Worm (Caenorhabditis elegans) whole organism, L3 larva: Measurements from ENCODE around the gene F17C11.22.
A peak's percentile ranks its signal among the peaks of the same experiment; 100 is the strongest.

Experiments
- R02D3.7 ChIP-seq: fragments of 150-350 bp; optimal IDR thresholded peaks from 2 replicates; lab custom pipeline; 2014; ENCODE audit warnings: missing biosample characterization, missing genetic modification characterization
- ZK546.5 ChIP-seq: sonication (generic microtip); optimal IDR thresholded peaks from 2 replicates; lab custom pipeline; 2017; ENCODE audit warnings: missing biosample characterization, missing genetic modification characterization
- aly-2 ChIP-seq: fragments of 150-350 bp; optimal IDR thresholded peaks from 2 replicates; lab custom pipeline; 2014; ENCODE audit warnings: missing biosample characterization, missing genetic modification characterization
- ama-1 ChIP-seq: fragments of 150-350 bp; optimal IDR thresholded peaks from 2 replicates; lab custom pipeline; 2018
- ceh-16 ChIP-seq: sonication (generic microtip); optimal IDR thresholded peaks from 2 replicates; lab custom pipeline; 2017; ENCODE audit warnings: missing biosample characterization, missing genetic modification characterization
- ceh-28 ChIP-seq: fragments of 150-350 bp; optimal IDR thresholded peaks from 2 replicates; lab custom pipeline; 2014; ENCODE audit warnings: missing biosample characterization, missing genetic modification reagents, missing genetic modification characterization
- ceh-82 ChIP-seq: fragments of 150-350 bp; optimal IDR thresholded peaks from 2 replicates; lab custom pipeline; 2014; ENCODE audit warnings: missing biosample characterization, missing genetic modification characterization
- ceh-9 ChIP-seq: sonication (generic microtip); optimal IDR thresholded peaks from 2 replicates; lab custom pipeline; 2018; ENCODE audit warnings: missing biosample characterization, missing genetic modification characterization
- daf-12 ChIP-seq: fragments of 150-350 bp; optimal IDR thresholded peaks from 2 replicates; lab custom pipeline; 2014; ENCODE audit warnings: missing biosample characterization, missing genetic modification reagents, missing genetic modification characterization
- egl-27 ChIP-seq: sonication (generic microtip); optimal IDR thresholded peaks from 4 replicates; lab custom pipeline; 2017; ENCODE audit warnings: missing biosample characterization, missing genetic modification reagents, missing genetic modification characterization
- egl-5 ChIP-seq: fragments of 150-350 bp; optimal IDR thresholded peaks from 2 replicates; lab custom pipeline; 2017; ENCODE audit warnings: missing biosample characterization, missing genetic modification reagents, missing genetic modification characterization, inconsistent platforms
- elt-1 ChIP-seq: fragments of 150-350 bp; optimal IDR thresholded peaks from 2 replicates; lab custom pipeline; 2014; ENCODE audit warnings: missing biosample characterization, missing genetic modification characterization
- elt-2 ChIP-seq: sonication (generic microtip); optimal IDR thresholded peaks from 2 replicates; lab custom pipeline; 2016; ENCODE audit warnings: missing genetic modification reagents, mild to moderate bottlenecking, missing genetic modification characterization, missing compliant biosample characterization
- elt-3 ChIP-seq, 3 experiments: fragments of 150-350 bp in 1 of 3; sonication (generic microtip) in 2 of 3; optimal IDR thresholded peaks; 2 replicates in 2 of 3; 4 replicates in 1 of 3; lab custom pipeline; 2014 to 2017; ENCODE audit warnings: missing biosample characterization in 3 of 3, missing genetic modification characterization in 3 of 3
- eor-1 ChIP-seq, 2 experiments: fragments of 150-350 bp; optimal IDR thresholded peaks; 2 replicates each; lab custom pipeline; 2014 to 2018; ENCODE audit warnings: missing biosample characterization in 2 of 2, missing genetic modification characterization in 2 of 2
- fkh-10 ChIP-seq: sonication (generic microtip); optimal IDR thresholded peaks from 2 replicates; lab custom pipeline; 2017; ENCODE audit warnings: missing biosample characterization, missing genetic modification reagents, missing genetic modification characterization
- fkh-2 ChIP-seq: fragments of 150-350 bp; optimal IDR thresholded peaks from 2 replicates; lab custom pipeline; 2014; ENCODE audit warnings: missing biosample characterization, missing genetic modification reagents, missing genetic modification characterization
- fos-1 ChIP-seq: fragments of 150-350 bp; optimal IDR thresholded peaks from 2 replicates; lab custom pipeline; 2014; ENCODE audit warnings: missing biosample characterization, missing genetic modification characterization
- hmg-11 ChIP-seq: sonication (generic microtip); optimal IDR thresholded peaks from 2 replicates; lab custom pipeline; 2016; ENCODE audit warnings: missing genetic modification characterization, missing compliant biosample characterization
- jun-1 ChIP-seq: fragments of 150-350 bp; optimal IDR thresholded peaks from 2 replicates; lab custom pipeline; 2014; ENCODE audit warnings: missing biosample characterization, missing genetic modification reagents, missing genetic modification characterization
- lin-15B ChIP-seq: fragments of 150-350 bp; optimal IDR thresholded peaks from 2 replicates; lab custom pipeline; 2014; ENCODE audit warnings: missing biosample characterization, missing genetic modification characterization
- lin-39 ChIP-seq: fragments of 150-350 bp; optimal IDR thresholded peaks from 2 replicates; lab custom pipeline; 2018; ENCODE audit warnings: missing biosample characterization, missing genetic modification reagents, missing genetic modification characterization
- lsy-12 ChIP-seq: sonication (generic microtip); optimal IDR thresholded peaks from 2 replicates; lab custom pipeline; 2016; ENCODE audit warnings: mild to moderate bottlenecking, missing genetic modification characterization, missing compliant biosample characterization
- mdl-1 ChIP-seq: fragments of 150-350 bp; optimal IDR thresholded peaks from 2 replicates; lab custom pipeline; 2014; ENCODE audit warnings: missing biosample characterization, missing genetic modification characterization
- mml-1 ChIP-seq: fragments of 150-350 bp; sonication (generic microtip); optimal IDR thresholded peaks from 3 replicates; lab custom pipeline; 2014; ENCODE audit warnings: missing biosample characterization, missing genetic modification characterization
- nfya-1 ChIP-seq: sonication (generic microtip); optimal IDR thresholded peaks from 2 replicates; lab custom pipeline; 2017; ENCODE audit warnings: missing genetic modification characterization, mild to moderate bottlenecking, missing compliant biosample characterization, antibody characterized with exemption, moderate library complexity; ENCODE audit not compliant: insufficient read depth
- nhr-11 ChIP-seq: fragments of 150-350 bp; optimal IDR thresholded peaks from 2 replicates; lab custom pipeline; 2014; ENCODE audit warnings: missing biosample characterization, missing genetic modification characterization
- nhr-12 ChIP-seq: fragments of 150-350 bp; optimal IDR thresholded peaks from 2 replicates; lab custom pipeline; 2014; ENCODE audit warnings: missing biosample characterization, missing genetic modification characterization
- nhr-23 ChIP-seq: fragments of 150-350 bp; optimal IDR thresholded peaks from 2 replicates; lab custom pipeline; 2014; ENCODE audit warnings: missing biosample characterization, missing genetic modification reagents, missing genetic modification characterization
- nhr-237 ChIP-seq: fragments of 150-350 bp; optimal IDR thresholded peaks from 2 replicates; lab custom pipeline; 2014; ENCODE audit warnings: missing biosample characterization, missing genetic modification characterization
- nhr-25 ChIP-seq: sonication (generic microtip); optimal IDR thresholded peaks from 2 replicates; lab custom pipeline; 2017; ENCODE audit warnings: missing biosample characterization, missing genetic modification characterization
- nhr-28 ChIP-seq: fragments of 150-350 bp; optimal IDR thresholded peaks from 2 replicates; lab custom pipeline; 2014; ENCODE audit warnings: missing biosample characterization, missing genetic modification characterization
- nhr-43 ChIP-seq: sonication (generic microtip); optimal IDR thresholded peaks from 2 replicates; lab custom pipeline; 2016; ENCODE audit warnings: mild to moderate bottlenecking, missing genetic modification characterization, missing compliant biosample characterization; ENCODE audit not compliant: poor library complexity, severe bottlenecking
- nhr-67 ChIP-seq: fragments of 150-350 bp; optimal IDR thresholded peaks from 2 replicates; lab custom pipeline; 2014; ENCODE audit warnings: missing biosample characterization, missing genetic modification characterization
- nhr-76 ChIP-seq: fragments of 150-350 bp; sonication (generic microtip); optimal IDR thresholded peaks from 5 replicates; lab custom pipeline; 2014; ENCODE audit warnings: missing biosample characterization, missing genetic modification characterization
- nhr-77 ChIP-seq: fragments of 150-350 bp; optimal IDR thresholded peaks from 2 replicates; lab custom pipeline; 2014; ENCODE audit warnings: missing biosample characterization, missing genetic modification characterization
- pha-4 ChIP-seq: fragments of 150-350 bp; optimal IDR thresholded peaks from 2 replicates; lab custom pipeline; 2014; ENCODE audit warnings: missing biosample characterization, missing genetic modification reagents, missing genetic modification characterization
- pqm-1 ChIP-seq: fragments of 150-350 bp; optimal IDR thresholded peaks from 2 replicates; lab custom pipeline; 2017; ENCODE audit warnings: missing biosample characterization, missing genetic modification characterization, inconsistent platforms
- sea-2 ChIP-seq: fragments of 150-350 bp; sonication (generic microtip); optimal IDR thresholded peaks from 4 replicates; lab custom pipeline; 2014; ENCODE audit warnings: missing biosample characterization, missing genetic modification reagents, missing genetic modification characterization
- skn-1 ChIP-seq: fragments of 150-350 bp; optimal IDR thresholded peaks from 2 replicates; lab custom pipeline; 2014; ENCODE audit warnings: missing biosample characterization, missing genetic modification characterization
- snpc-4 ChIP-seq: fragments of 150-350 bp; optimal IDR thresholded peaks from 2 replicates; lab custom pipeline; 2014; ENCODE audit warnings: missing biosample characterization, missing genetic modification characterization
- tbx-2 ChIP-seq: sonication (generic microtip); optimal IDR thresholded peaks from 2 replicates; lab custom pipeline; 2016; ENCODE audit warnings: mild to moderate bottlenecking, missing genetic modification characterization, missing compliant biosample characterization
- unc-39 ChIP-seq: sonication (generic microtip); optimal IDR thresholded peaks from 4 replicates; lab custom pipeline; 2017; ENCODE audit warnings: missing biosample characterization, missing genetic modification characterization
- unc-62 ChIP-seq: fragments of 150-350 bp; sonication (generic microtip); optimal IDR thresholded peaks from 4 replicates; lab custom pipeline; 2014; ENCODE audit warnings: missing biosample characterization, missing genetic modification reagents, missing genetic modification characterization
- zag-1 ChIP-seq: fragments of 150-350 bp; optimal IDR thresholded peaks from 2 replicates; lab custom pipeline; 2014; ENCODE audit warnings: missing biosample characterization, missing genetic modification characterization
- ztf-11 ChIP-seq: fragments of 150-350 bp; optimal IDR thresholded peaks from 2 replicates; lab custom pipeline; 2014; ENCODE audit warnings: missing biosample characterization, missing genetic modification characterization
- ztf-4 ChIP-seq: fragments of 150-350 bp; optimal IDR thresholded peaks from 2 replicates; lab custom pipeline; 2014; ENCODE audit warnings: missing biosample characterization, missing genetic modification characterization

F17C11.22 gene

DNA sequence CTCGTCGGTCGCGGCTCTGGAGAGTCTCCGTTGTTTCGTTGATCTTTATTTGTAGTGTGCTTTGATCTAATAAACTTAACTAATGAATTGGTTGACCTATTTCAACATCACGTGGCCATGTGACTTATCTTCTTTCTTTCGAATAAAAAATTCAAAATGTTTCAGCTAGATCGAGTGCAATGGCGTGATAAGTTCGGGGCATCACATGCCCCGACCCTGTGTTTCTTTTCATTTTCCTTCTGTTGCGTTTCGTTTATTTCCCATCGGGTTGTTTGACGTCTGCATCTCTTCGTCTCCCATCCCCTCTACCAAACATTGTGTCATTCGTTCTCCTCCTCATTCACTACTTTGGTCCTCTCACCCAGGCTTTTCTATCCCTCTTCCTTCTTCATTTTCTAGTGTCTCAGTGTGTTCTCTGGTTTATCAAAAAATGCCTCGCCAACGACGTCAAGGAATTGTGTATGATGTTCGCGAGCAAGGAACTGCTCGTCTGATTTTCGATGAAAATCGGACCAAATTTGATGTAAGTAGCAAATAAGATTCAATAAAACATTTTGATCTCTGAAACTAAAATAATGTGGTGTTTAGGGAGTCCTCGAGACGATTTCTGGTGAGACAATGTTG, 18.2 kb downstream of the F17C11.22 start, which contains the start of gene F17C11.4:
Gene F17C11.4 (plus strand): TSS at position 206 of the 624 bp plus-strand sequence.
- TF ChIP-seq nhr-28 (no peak), jun-1 (tag; lab: Kevin White, UChicago) (peak; percentile 80), ZK546.5 (tag; lab: Kevin White, UChicago) (no peak), skn-1 (tag; lab: Kevin White, UChicago) (no peak), eor-1 (tag; optimal IDR thresholded peaks at IDR 0.05; lab: Kevin White, UChicago) (no peak), mdl-1 (tag; lab: Kevin White, UChicago) (no peak), daf-12 (tag; lab: Kevin White, UChicago) (no peak), ceh-28 (tag; lab: Kevin White, UChicago) (no peak), nhr-11 (tag; lab: Kevin White, UChicago) (peak; percentile 47), tbx-2 (tag; lab: Kevin White, UChicago) (peak; percentile 28), pha-4 (tag; lab: Kevin White, UChicago) (peak; percentile 43), nfya-1 (peak; percentile 75), fkh-10 (GFP tag; lab: Kevin White, UChicago) (peak; percentile 9), nhr-43 (tag; lab: Kevin White, UChicago) (peak; percentile 88), nhr-77 (tag; lab: Kevin White, UChicago) (no peak), zag-1 (tag; lab: Kevin White, UChicago) (no peak), ceh-9 (tag; lab: Kevin White, UChicago) (no peak), mml-1 (tag; lab: Kevin White, UChicago) (no peak), fkh-2 (tag; lab: Kevin White, UChicago) (no peak), lin-15B (peak; percentile 1), fos-1 (tag; lab: Kevin White, UChicago) (peak; percentile 14), aly-2 (tag; lab: Kevin White, UChicago) (no peak), ztf-11 (tag; lab: Kevin White, UChicago) (no peak), nhr-76 (tag; lab: Kevin White, UChicago) (no peak), elt-1 (no peak), nhr-237 (tag; lab: Kevin White, UChicago) (no peak), unc-62 (peak; percentile 53), nhr-25 (tag; lab: Kevin White, UChicago) (peak; percentile 87), ceh-82 (tag; lab: Kevin White, UChicago) (no peak), elt-3 (tag; optimal IDR thresholded peaks at IDR 0.05; lab: Kevin White, UChicago) (no peak), lin-39 (tag; lab: Kevin White, UChicago) (peak; percentile 0), elt-2 (peak; percentile 83), sea-2 (no peak), ztf-4 (no peak), lsy-12 (tag; lab: Kevin White, UChicago) (peak; percentile 43), unc-39 (tag; lab: Kevin White, UChicago) (no peak), R02D3.7 (tag; lab: Kevin White, UChicago) (no peak), nhr-67 (tag; lab: Kevin White, UChicago) (no peak), ama-1 (lab: Kevin White, UChicago) (peak; percentile 46), egl-27 (no peak), nhr-12 (tag; lab: Kevin White, UChicago) (no peak), snpc-4 (peak; percentile 51), hmg-11 (tag; lab: Kevin White, UChicago) (peak; percentile 74), egl-5 (tag; lab: Kevin White, UChicago) (peak; percentile 81), nhr-23 (tag; lab: Kevin White, UChicago) (peak; percentile 57), ceh-16 (no peak), pqm-1 (no peak)
